Fruit fly (Drosophila melanogaster): Measurements from ENCODE around the gene Tet.

- TF ChIP-seq Sin3A (optimal IDR thresholded peaks at IDR 0.05), result no peak
- no peak for TF ChIP-seq psq (optimal IDR thresholded peaks at IDR 0.05)
These were observed 83.5 kb downstream of the Tet start for dm6 chr3L:2795363-2795957.

Data from Kc167 (cell line).